Worm (Caenorhabditis elegans) whole organism, L2 larva: ENCODE measurements around the gene ZK1067.4.

ENCODE experiments used
- ama-1 ChIP-seq: fragments of 150-350 bp; optimal IDR thresholded peaks from 2 replicates; lab custom pipeline; 2018; ENCODE audit warnings: inconsistent platforms
- crh-2 ChIP-seq: sonication (generic microtip); optimal IDR thresholded peaks from 2 replicates; lab custom pipeline; 2017; ENCODE audit warnings: missing biosample characterization, missing genetic modification characterization
- elt-3 ChIP-seq: sonication (generic microtip); optimal IDR thresholded peaks from 2 replicates; lab custom pipeline; 2017; ENCODE audit warnings: missing biosample characterization, missing genetic modification characterization
- gmeb-1 ChIP-seq: fragments of 150-350 bp; optimal IDR thresholded peaks from 2 replicates; lab custom pipeline; 2014; ENCODE audit warnings: missing biosample characterization, missing genetic modification characterization
- nhr-11 ChIP-seq: fragments of 150-350 bp; optimal IDR thresholded peaks from 2 replicates; lab custom pipeline; 2014; ENCODE audit warnings: missing biosample characterization, missing genetic modification characterization
- snpc-4 ChIP-seq: fragments of 150-350 bp; optimal IDR thresholded peaks from 2 replicates; lab custom pipeline; 2014; ENCODE audit warnings: missing biosample characterization, missing genetic modification characterization
- unc-62 ChIP-seq: fragments of 150-350 bp; optimal IDR thresholded peaks from 2 replicates; lab custom pipeline; 2014; ENCODE audit warnings: missing biosample characterization, missing genetic modification reagents, missing genetic modification characterization
- ztf-4 ChIP-seq: fragments of 150-350 bp; optimal IDR thresholded peaks from 2 replicates; lab custom pipeline; 2014; ENCODE audit warnings: missing biosample characterization, missing genetic modification characterization

ce11 chrII:9251529-9251928, 41.4 kb downstream of the ZK1067.4 start:
- TF ChIP-seq unc-62 (GFP tag; lab: Kevin White, UChicago) (no peak), gmeb-1 (tag; lab: Kevin White, UChicago) (no peak), ama-1 (lab: Kevin White, UChicago) (no peak), ztf-4 (no peak), nhr-11 (tag; lab: Kevin White, UChicago) (no peak), elt-3 (tag; lab: Kevin White, UChicago) (no peak), crh-2 (no peak), snpc-4 (tag; lab: Kevin White, UChicago) (no peak)
